Fruit fly (Drosophila melanogaster) Kc167 (cell line): ENCODE results near the gene CG42450.

ENCODE experiments used
- Myc ChIP-seq: fragments of >200 bp; optimal IDR thresholded peaks from 2 replicates; lab custom pipeline; 2017; ENCODE audit warnings: missing external identifiers
- Sin3A ChIP-seq: fragments of >200 bp; optimal IDR thresholded peaks from 2 replicates; lab custom pipeline; 2018; ENCODE audit warnings: missing external identifiers
- insv ChIP-seq: fragments of >200 bp; optimal IDR thresholded peaks from 3 replicates; lab custom pipeline; 2018; ENCODE audit warnings: missing external identifiers
- psq ChIP-seq: fragments of >200 bp; optimal IDR thresholded peaks from 2 replicates; lab custom pipeline; 2017; ENCODE audit warnings: missing external identifiers
- ttk ChIP-seq: sonication (Bioruptor generic); optimal IDR thresholded peaks from 2 replicates; lab custom pipeline; 2017; ENCODE audit warnings: missing external identifiers

- TF ChIP-seq psq (lab: Kevin White, UChicago) (no peak), ttk (lab: Kevin White, UChicago) (no peak), Sin3A (lab: Kevin White, UChicago) (no peak), insv (no peak), Myc (lab: Kevin White, UChicago) (no peak)
Observed at dm6 chrX:18857356-18857807, 44.3 kb downstream of the CG42450 start, which contains the start of gene CG7322.
